Fruit fly (Drosophila melanogaster) whole organism, wandering third instar larva: ENCODE measurements around the gene mud.

Experiments used
- OdsH ChIP-seq: fragments of 200-800 bp; sonication (Bioruptor generic); optimal IDR thresholded peaks from 2 replicates; lab custom pipeline; 2016; ENCODE audit warnings: missing biosample characterization, mild to moderate bottlenecking, missing genetic modification characterization
- jim ChIP-seq: fragments of 175-275, 200-325 bp; sonication (Bioruptor generic); optimal IDR thresholded peaks from 2 replicates; lab custom pipeline; 2016; ENCODE audit warnings: missing biosample characterization, mild to moderate bottlenecking, missing genetic modification characterization
- rgr ChIP-seq: fragments of 200-800 bp; sonication (Bioruptor generic); optimal IDR thresholded peaks from 3 replicates; lab custom pipeline; 2016; ENCODE audit warnings: missing biosample characterization, mild to moderate bottlenecking, missing genetic modification characterization

dm6 chrX:14199967-14200531, 47.5 kb upstream of the mud start, which contains the start of gene CG11590:
- TF ChIP-seq OdsH (GFP tag; lab: Kevin White, UChicago) (no peak), rgr (GFP tag; lab: Kevin White, UChicago) (no peak), jim (no peak)
